Worm (Caenorhabditis elegans): ENCODE data around the gene mrp-8.
A peak's percentile ranks its signal among the peaks of the same experiment; 100 is the strongest.

mrp-8 gene

ce11 chrIII:12284157-12284556 is 18.8 kb downstream of the mrp-8 start:
- no peak for TF ChIP-seq fkh-10 (GFP tag; optimal IDR thresholded peaks at IDR 0.05)
- no peak for TF ChIP-seq C08G9.2 (tag; optimal IDR thresholded peaks at IDR 0.05)
- TF ChIP-seq ceh-48 (tag; optimal IDR thresholded peaks at IDR 0.05), result no peak
- TF ChIP-seq ama-1 (optimal IDR thresholded peaks at IDR 0.05), result no peak
- no peak for TF ChIP-seq syd-9 (tag; optimal IDR thresholded peaks at IDR 0.05)
- TF ChIP-seq che-1 (tag; optimal IDR thresholded peaks at IDR 0.05), result no peak
- no peak for TF ChIP-seq tbx-7 (tag; optimal IDR thresholded peaks at IDR 0.05)
- TF ChIP-seq unc-3 (GFP tag; conservative IDR thresholded peaks at IDR 0.05), result no peak
- no peak for TF ChIP-seq unc-3 (tag; optimal IDR thresholded peaks at IDR 0.05)
- TF ChIP-seq ceh-19 (GFP tag; optimal IDR thresholded peaks at IDR 0.05), result no peak
- TF ChIP-seq pax-1 (tag; optimal IDR thresholded peaks at IDR 0.05), result no peak
- no peak for TF ChIP-seq pag-3 (tag; optimal IDR thresholded peaks at IDR 0.05; ENCODE audit: borderline replicate concordance)
- TF ChIP-seq K02D7.2 (tag; optimal IDR thresholded peaks at IDR 0.05), result no peak
- TF ChIP-seq ceh-2 (tag; optimal IDR thresholded peaks at IDR 0.05), result no peak
- TF ChIP-seq ttx-3 (tag; optimal IDR thresholded peaks at IDR 0.05), result no peak
- no peak for TF ChIP-seq gmeb-2 (tag; optimal IDR thresholded peaks at IDR 0.05)
- TF ChIP-seq pha-2 (tag; optimal IDR thresholded peaks at IDR 0.05), result no peak
- no peak for TF ChIP-seq ceh-6 (GFP tag; optimal IDR thresholded peaks at IDR 0.05)
- no peak for TF ChIP-seq unc-86 (tag; optimal IDR thresholded peaks at IDR 0.05)

- TF ChIP-seq ceh-22 (tag; optimal IDR thresholded peaks at IDR 0.05), result no peak
- TF ChIP-seq nfya-1 (tag; optimal IDR thresholded peaks at IDR 0.05), result no peak
- no peak for TF ChIP-seq pax-1 (tag; optimal IDR thresholded peaks at IDR 0.05)
- no peak for TF ChIP-seq ama-1 (optimal IDR thresholded peaks at IDR 0.05)
- no peak for TF ChIP-seq ceh-24 (tag; optimal IDR thresholded peaks at IDR 0.05)
- TF ChIP-seq K09A11.1 (tag; optimal IDR thresholded peaks at IDR 0.05; ENCODE audit: insufficient read depth), result no peak
- TF ChIP-seq dve-1 (tag; optimal IDR thresholded peaks at IDR 0.05), result no peak
- no peak for TF ChIP-seq sdc-2 (tag; optimal IDR thresholded peaks at IDR 0.05)
- no peak for TF ChIP-seq zip-5 (tag; optimal IDR thresholded peaks at IDR 0.05)
These were observed 24.2 kb downstream of the mrp-8 start for ce11 chrIII:12278766-12279165.

DNA sequence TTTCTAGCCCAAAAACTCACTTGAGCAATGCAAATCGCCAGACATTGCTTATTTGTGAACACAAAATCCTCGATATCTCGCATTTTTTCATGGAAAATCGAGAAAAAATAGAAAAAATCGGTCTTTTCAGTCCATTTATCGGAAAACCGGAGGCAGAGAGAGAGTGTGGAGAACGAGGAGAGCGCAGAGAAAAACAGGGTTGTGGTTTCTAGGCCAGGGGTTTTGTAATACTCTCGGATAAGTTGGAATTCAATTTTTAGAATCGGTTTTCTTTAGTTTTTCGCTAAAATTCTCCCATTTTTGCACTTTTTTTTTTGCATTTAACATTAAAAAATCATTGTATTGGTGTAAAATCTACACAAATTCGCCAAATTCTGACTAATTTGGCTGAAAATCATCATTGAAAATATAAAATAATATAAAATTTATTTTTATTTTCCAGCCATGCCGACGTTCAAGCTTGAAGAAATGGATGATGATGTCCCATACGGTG is 29.3 kb downstream of the mrp-8 start, which contains the start of the genes Y75B8A.24 and Y75B8A.25:
TSS of gene Y75B8A.24 (minus strand) at position 155 of the 493 bp plus-strand sequence.
TSS of gene Y75B8A.25 (plus strand) at position 443 of the 493 bp plus-strand sequence.
- TF ChIP-seq mec-3 (tag; optimal IDR thresholded peaks at IDR 0.05; ENCODE audit: borderline replicate concordance) (peak; percentile 10), zip-5 (tag; optimal IDR thresholded peaks at IDR 0.05) (peak; percentile 27), ceh-31 (tag; optimal IDR thresholded peaks at IDR 0.05) (peak; percentile 89), ceh-24 (tag; optimal IDR thresholded peaks at IDR 0.05) (no peak), ama-1 (optimal IDR thresholded peaks at IDR 0.05) (no peak), rnt-1 (tag; optimal IDR thresholded peaks at IDR 0.05) (peak; percentile 47), nfya-1 (tag; optimal IDR thresholded peaks at IDR 0.05) (peak; percentile 42), tbx-7 (tag; optimal IDR thresholded peaks at IDR 0.05) (peak; percentile 65), ref-2 (tag; optimal IDR thresholded peaks at IDR 0.05) (peak; percentile 55), C08G9.2 (tag; optimal IDR thresholded peaks at IDR 0.05) (peak; percentile 88), unc-3 (GFP tag; conservative IDR thresholded peaks at IDR 0.05) (no peak), unc-3 (tag; optimal IDR thresholded peaks at IDR 0.05) (no peak), ets-4 (tag; optimal IDR thresholded peaks at IDR 0.05) (peak; percentile 85), ztf-16 (tag; optimal IDR thresholded peaks at IDR 0.05) (no peak), fkh-6 (tag; optimal IDR thresholded peaks at IDR 0.05) (peak; percentile 18), hlh-8 (tag; optimal IDR thresholded peaks at IDR 0.05) (peak; percentile 48), ceh-2 (tag; optimal IDR thresholded peaks at IDR 0.05) (peak; percentile 71), lim-6 (tag; optimal IDR thresholded peaks at IDR 0.05) (peak; percentile 29), pqm-1 (tag; optimal IDR thresholded peaks at IDR 0.05) (no peak), unc-42 (tag; optimal IDR thresholded peaks at IDR 0.05) (peak; percentile 31), tbx-2 (tag; optimal IDR thresholded peaks at IDR 0.05) (peak; percentile 78), ceh-30 (tag; optimal IDR thresholded peaks at IDR 0.05) (no peak)
